Worm (Caenorhabditis elegans): ENCODE results near the gene lgc-16.

- TF ChIP-seq ceh-36 (tag; optimal IDR thresholded peaks at IDR 0.05) (no peak), ets-7 (tag; optimal IDR thresholded peaks at IDR 0.05) (no peak), ama-1 (optimal IDR thresholded peaks at IDR 0.05) (no peak), hmg-4 (GFP tag; optimal IDR thresholded peaks at IDR 0.05) (no peak), pes-1 (GFP tag; IDR thresholded peaks at IDR 0.05) (no peak), tbx-37 (GFP tag; conservative IDR thresholded peaks at IDR 0.05) (no peak), scrt-1 (GFP tag; IDR thresholded peaks at IDR 0.05) (no peak), F13C5.2 (tag; optimal IDR thresholded peaks at IDR 0.05) (no peak), sea-1 (GFP tag; conservative IDR thresholded peaks at IDR 0.05) (no peak), ceh-13 (GFP tag; optimal IDR thresholded peaks at IDR 0.05) (no peak), hmbx-1 (tag; optimal IDR thresholded peaks at IDR 0.05) (no peak)
Observed at ce11 chrX:12164943-12165342, 46.5 kb downstream of the lgc-16 start.
